Worm (Caenorhabditis elegans) whole organism, late embryonic: ENCODE data around the gene F56D6.18.

ENCODE experiments used
- C08G9.2 ChIP-seq: sonication (generic microtip); optimal IDR thresholded peaks from 2 replicates; lab custom pipeline; 2016; ENCODE audit warnings: mild to moderate bottlenecking, missing genetic modification characterization, moderate library complexity, missing compliant biosample characterization
- F13H6.1 ChIP-seq: sonication (generic microtip); optimal IDR thresholded peaks from 2 replicates; lab custom pipeline; 2016; ENCODE audit warnings: missing genetic modification characterization, missing compliant biosample characterization
- K02D7.2 ChIP-seq: sonication (generic microtip); optimal IDR thresholded peaks from 2 replicates; lab custom pipeline; 2017; ENCODE audit warnings: mild to moderate bottlenecking, missing genetic modification characterization, missing compliant biosample characterization
- K09A11.1 ChIP-seq: sonication (generic microtip); optimal IDR thresholded peaks from 2 replicates; lab custom pipeline; 2017; ENCODE audit warnings: antibody characterized with exemption, mild to moderate bottlenecking, missing genetic modification characterization, missing compliant biosample characterization; ENCODE audit not compliant: insufficient read depth
- T23F11.4 ChIP-seq: fragments of 200-800 bp; sonication (Bioruptor generic); optimal IDR thresholded peaks from 2 replicates; lab custom pipeline; 2018; ENCODE audit warnings: mild to moderate bottlenecking, missing genetic modification characterization, missing compliant biosample characterization
- ahr-1 ChIP-seq: sonication (generic microtip); optimal IDR thresholded peaks from 2 replicates; lab custom pipeline; 2016; ENCODE audit warnings: missing genetic modification characterization, missing compliant biosample characterization
- ama-1 ChIP-seq: fragments of 150-350 bp; optimal IDR thresholded peaks from 2 replicates; lab custom pipeline; 2014
- ceh-24 ChIP-seq: sonication (generic microtip); optimal IDR thresholded peaks from 2 replicates; lab custom pipeline; 2016; ENCODE audit warnings: mild to moderate bottlenecking, missing genetic modification characterization, missing compliant biosample characterization
- ceh-31 ChIP-seq: sonication (generic microtip); optimal IDR thresholded peaks from 2 replicates; lab custom pipeline; 2016; ENCODE audit warnings: missing genetic modification characterization, missing compliant biosample characterization
- ceh-45 ChIP-seq: fragments of 200-800 bp; sonication (Bioruptor generic); IDR thresholded peaks from 2 replicates; pipeline ENCODE4 v1.3.6; 2022; ENCODE audit warnings: missing genetic modification reagents, missing genetic modification characterization, missing compliant biosample characterization
- ceh-48 ChIP-seq: sonication (generic microtip); optimal IDR thresholded peaks from 2 replicates; lab custom pipeline; 2016; ENCODE audit warnings: missing genetic modification characterization, inconsistent platforms, missing compliant biosample characterization
- ceh-6 ChIP-seq: fragments of 200-800 bp; sonication (Bioruptor generic); optimal IDR thresholded peaks from 2 replicates; lab custom pipeline; 2018; ENCODE audit warnings: mild to moderate bottlenecking, missing genetic modification characterization, missing compliant biosample characterization
- dmd-4 ChIP-seq: sonication (generic microtip); optimal IDR thresholded peaks from 2 replicates; lab custom pipeline; 2016; ENCODE audit warnings: borderline replicate concordance, missing genetic modification characterization, missing compliant biosample characterization
- dve-1 ChIP-seq: sonication (generic microtip); optimal IDR thresholded peaks from 2 replicates; lab custom pipeline; 2017; ENCODE audit warnings: antibody characterized with exemption, mild to moderate bottlenecking, missing genetic modification characterization, missing compliant biosample characterization
- elt-2 ChIP-seq: sonication (generic microtip); optimal IDR thresholded peaks from 2 replicates; lab custom pipeline; 2016; ENCODE audit warnings: missing genetic modification reagents, missing genetic modification characterization, missing compliant biosample characterization
- ets-4 ChIP-seq: sonication (generic microtip); optimal IDR thresholded peaks from 2 replicates; lab custom pipeline; 2016; ENCODE audit warnings: missing genetic modification characterization, missing compliant biosample characterization
- eyg-1 ChIP-seq: sonication (generic microtip); optimal IDR thresholded peaks from 2 replicates; lab custom pipeline; 2016; ENCODE audit warnings: missing genotype, missing genetic modification characterization, missing compliant biosample characterization
- fax-1 ChIP-seq: sonication (generic microtip); optimal IDR thresholded peaks from 2 replicates; lab custom pipeline; 2016; ENCODE audit warnings: missing genotype, missing genetic modification characterization, missing compliant biosample characterization
- gmeb-2 ChIP-seq: sonication (generic microtip); optimal IDR thresholded peaks from 2 replicates; lab custom pipeline; 2016; ENCODE audit warnings: missing genetic modification characterization, inconsistent platforms, missing compliant biosample characterization
- hlh-13 ChIP-seq: fragments of 200-800 bp; sonication (Bioruptor generic); optimal IDR thresholded peaks from 2 replicates; lab custom pipeline; 2018; ENCODE audit warnings: mild to moderate bottlenecking, missing genetic modification characterization, missing compliant biosample characterization
- hlh-15 ChIP-seq: sonication (generic microtip); optimal IDR thresholded peaks from 2 replicates; lab custom pipeline; 2016; ENCODE audit warnings: missing genetic modification characterization, missing compliant biosample characterization
- lim-6 ChIP-seq: sonication (generic microtip); optimal IDR thresholded peaks from 2 replicates; lab custom pipeline; 2016; ENCODE audit warnings: missing genetic modification characterization, missing compliant biosample characterization
- nhr-11 ChIP-seq: fragments of 150-350 bp; optimal IDR thresholded peaks from 2 replicates; lab custom pipeline; 2014; ENCODE audit warnings: missing biosample characterization, missing genetic modification characterization
- npax-4 ChIP-seq: sonication (generic microtip); optimal IDR thresholded peaks from 2 replicates; lab custom pipeline; 2016; ENCODE audit warnings: missing genetic modification characterization, missing compliant biosample characterization
- pha-2 ChIP-seq: sonication (generic microtip); optimal IDR thresholded peaks from 2 replicates; lab custom pipeline; 2017; ENCODE audit warnings: mild to moderate bottlenecking, missing genetic modification characterization, missing compliant biosample characterization
- pros-1 ChIP-seq: fragments of 150-350 bp; optimal IDR thresholded peaks from 2 replicates; lab custom pipeline; 2014; ENCODE audit warnings: missing biosample characterization, missing genetic modification reagents, missing genetic modification characterization
- rnt-1 ChIP-seq: sonication (generic microtip); optimal IDR thresholded peaks from 2 replicates; lab custom pipeline; 2016; ENCODE audit warnings: missing genetic modification characterization, missing compliant biosample characterization
- sdc-2 ChIP-seq: sonication (generic microtip); optimal IDR thresholded peaks from 2 replicates; lab custom pipeline; 2016; ENCODE audit warnings: missing genotype, missing genetic modification characterization, missing compliant biosample characterization
- sox-4 ChIP-seq: sonication (generic microtip); optimal IDR thresholded peaks from 2 replicates; lab custom pipeline; 2017; ENCODE audit warnings: mild to moderate bottlenecking, missing genetic modification characterization, inconsistent platforms, missing compliant biosample characterization
- syd-9 ChIP-seq: sonication (generic microtip); optimal IDR thresholded peaks from 2 replicates; lab custom pipeline; 2016; ENCODE audit warnings: mild to moderate bottlenecking, missing genetic modification characterization, moderate library complexity, missing compliant biosample characterization
- ttx-3 ChIP-seq: sonication (generic microtip); optimal IDR thresholded peaks from 2 replicates; lab custom pipeline; 2016; ENCODE audit warnings: missing genetic modification reagents, missing genetic modification characterization, missing compliant biosample characterization
- unc-86 ChIP-seq: sonication (generic microtip); optimal IDR thresholded peaks from 2 replicates; lab custom pipeline; 2016; ENCODE audit warnings: missing genetic modification characterization, missing compliant biosample characterization
- zip-5 ChIP-seq: sonication (generic microtip); optimal IDR thresholded peaks from 2 replicates; lab custom pipeline; 2016; ENCODE audit warnings: missing genetic modification characterization, missing compliant biosample characterization
- ztf-16 ChIP-seq: sonication (generic microtip); optimal IDR thresholded peaks from 2 replicates; lab custom pipeline; 2017; ENCODE audit warnings: missing genetic modification characterization, missing compliant biosample characterization

The F56D6.18 gene

ce11 chrIV:3885369-3885768 is 26.4 kb downstream of the F56D6.18 start, which contains the start of gene oac-22:
Gene oac-22, plus strand, starts transcription at chrIV:3885669.
- TF ChIP-seq ceh-45 (GFP tag; lab: Robert Waterston, UW) = no peak
- TF ChIP-seq C08G9.2 (tag; lab: Kevin White, UChicago) = no peak
- TF ChIP-seq ets-4 (tag; lab: Kevin White, UChicago) = no peak
- no peak for TF ChIP-seq ceh-48 (tag; lab: Kevin White, UChicago)
- no peak for TF ChIP-seq pha-2
- no peak for TF ChIP-seq dve-1 (tag; lab: Kevin White, UChicago)
- TF ChIP-seq pros-1 (tag; lab: Kevin White, UChicago) = no peak
- TF ChIP-seq zip-5 = no peak
- TF ChIP-seq rnt-1 (tag; lab: Kevin White, UChicago) = no peak
- no peak for TF ChIP-seq dmd-4 (tag; lab: Kevin White, UChicago)
- TF ChIP-seq npax-4 (tag; lab: Kevin White, UChicago) = no peak
- TF ChIP-seq fax-1 (tag; lab: Kevin White, UChicago) = no peak

DNA sequence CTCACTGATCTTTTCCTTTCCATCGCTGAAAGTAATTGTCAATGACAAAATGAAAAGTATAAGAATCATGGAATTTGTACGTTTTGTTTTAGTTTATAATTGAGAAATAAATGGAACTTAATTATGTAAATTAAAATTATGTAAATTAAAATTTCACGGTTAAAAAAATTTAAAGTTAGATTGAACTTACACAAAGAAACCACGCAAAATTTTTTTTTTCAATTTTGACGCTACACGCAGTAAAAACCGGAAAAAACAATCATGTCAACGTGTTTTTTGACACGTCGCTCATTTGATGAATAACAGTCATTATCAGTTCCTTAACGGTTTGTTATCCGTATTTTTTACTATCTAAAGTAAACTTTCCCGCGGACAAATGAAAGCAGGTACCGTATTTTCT is 30.6 kb downstream of the F56D6.18 start, which contains the start of the genes F37C4.8 and oac-23:
TSS of gene F37C4.8 (minus strand) at position 101 of the 400 bp plus-strand sequence.
TSS of gene oac-23 (plus strand) at position 323 of the 400 bp plus-strand sequence.
- no peak for TF ChIP-seq hlh-15
- no peak for TF ChIP-seq sdc-2 (tag; lab: Kevin White, UChicago)
- TF ChIP-seq F13H6.1 = no peak

- TF ChIP-seq elt-2 = peak; percentile 71
- no peak for TF ChIP-seq ztf-16 (tag; lab: Kevin White, UChicago)
- TF ChIP-seq, all 69 proteins: peak for 1
Measured at ce11 chrIV:3878283-3878938, 33.3 kb downstream of the F56D6.18 start, which contains the start of gene F37C4.6. Gene F37C4.6, minus strand, starts transcription at chrIV:3878333.

ce11 chrIV:3876955-3877354 is 34.8 kb downstream of the F56D6.18 start:
- no peak for TF ChIP-seq K09A11.1 (tag; lab: Kevin White, UChicago)
- no peak for TF ChIP-seq ttx-3 (tag; lab: Kevin White, UChicago)
- no peak for TF ChIP-seq ceh-45 (GFP tag; lab: Robert Waterston, UW)
- no peak for TF ChIP-seq ceh-31
- no peak for TF ChIP-seq K02D7.2 (tag; lab: Kevin White, UChicago)
- TF ChIP-seq syd-9 = no peak
- no peak for TF ChIP-seq hlh-13
- TF ChIP-seq eyg-1 = no peak
- no peak for TF ChIP-seq ahr-1
- no peak for TF ChIP-seq ceh-24 (tag; lab: Kevin White, UChicago)
- TF ChIP-seq sox-4 = no peak

DNA sequence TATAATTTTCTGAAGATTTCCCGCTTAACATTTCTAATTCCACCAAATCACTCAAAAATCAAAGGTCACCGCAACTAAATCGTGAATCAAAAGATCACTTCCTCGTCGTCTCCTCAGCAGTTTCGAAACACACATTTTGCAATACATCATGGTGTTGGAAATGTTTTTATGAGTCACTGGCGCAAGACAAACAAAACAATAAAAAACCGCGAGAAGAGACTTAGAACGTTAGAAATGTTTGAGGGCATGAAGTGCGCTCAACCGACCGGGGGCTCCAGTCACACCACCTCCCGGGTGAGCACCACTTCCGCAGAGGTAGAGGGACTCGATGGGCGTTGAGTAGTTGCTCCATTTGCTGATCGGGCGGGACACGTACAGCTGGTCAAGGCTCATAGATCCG is 36.5 kb downstream of the F56D6.18 start:
- TF ChIP-seq ceh-6 (GFP tag; lab: Kevin White, UChicago) = no peak
- no peak for TF ChIP-seq zip-5
- no peak for TF ChIP-seq T23F11.4
- no peak for TF ChIP-seq rnt-1 (tag; lab: Kevin White, UChicago)
- TF ChIP-seq nhr-11 (tag; lab: Kevin White, UChicago) = no peak
- TF ChIP-seq ama-1 (lab: Kevin White, UChicago) = no peak
- no peak for TF ChIP-seq sox-4
- no peak for TF ChIP-seq unc-86
- TF ChIP-seq lim-6 = no peak

DNA sequence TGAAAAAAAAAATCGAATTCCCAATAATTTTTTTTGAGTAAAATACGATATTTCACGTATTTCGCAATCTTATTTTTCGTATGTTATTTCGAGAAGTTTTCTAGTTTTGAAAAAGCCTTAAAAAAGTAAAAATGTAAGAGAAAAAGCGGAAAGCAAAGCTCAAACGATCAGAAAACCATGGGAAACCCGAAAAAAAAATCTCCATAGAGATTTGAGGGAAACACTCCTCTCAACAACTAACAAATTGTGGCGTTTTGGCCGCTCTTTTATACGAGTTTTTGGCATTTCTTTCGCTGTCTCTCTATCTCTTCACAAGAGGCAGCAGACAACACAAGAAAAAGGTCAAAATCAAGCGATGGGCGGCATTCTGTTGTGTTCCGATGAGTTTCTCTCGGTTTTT is 37.3 kb downstream of the F56D6.18 start:
- TF ChIP-seq lim-6 = no peak
- TF ChIP-seq gmeb-2 (tag; lab: Kevin White, UChicago) = peak; percentile 5
